Worm (Caenorhabditis elegans) whole organism, L4 larva: ENCODE results near the gene F28B4.4.

Experiments
- D1046.2 ChIP-seq: fragments of 200-800 bp; sonication (Bioruptor generic); IDR thresholded peaks from 2 replicates; pipeline ENCODE4 v1.3.6; 2022; ENCODE audit warnings: missing genetic modification characterization, missing compliant biosample characterization
- F44E2.7 ChIP-seq: fragments of 200-800 bp; sonication (Bioruptor generic); IDR thresholded peaks from 2 replicates; pipeline ENCODE4 v2.1.2; 2022; ENCODE audit warnings: missing genetic modification characterization, missing compliant biosample characterization
- Y48G9A.11 ChIP-seq: fragments of 200-800 bp; sonication (Bioruptor generic); IDR thresholded peaks from 2 replicates; pipeline ENCODE4 v1.3.6; 2022; ENCODE audit warnings: missing genetic modification reagents, missing genetic modification characterization, missing compliant biosample characterization
- Y75B8A.6 ChIP-seq: fragments of 200-800 bp; sonication (Bioruptor generic); IDR thresholded peaks from 2 replicates; pipeline ENCODE4 v1.3.6; 2022; ENCODE audit warnings: missing genetic modification reagents, missing genetic modification characterization, missing compliant biosample characterization
- ZK337.2 ChIP-seq: fragments of 200-800 bp; sonication (Bioruptor generic); IDR thresholded peaks from 2 replicates; pipeline ENCODE4 v1.3.6; 2022; ENCODE audit warnings: missing genetic modification reagents, missing genetic modification characterization, missing compliant biosample characterization
- ZK546.5 ChIP-seq, 2 experiments: sonication (generic microtip); optimal IDR thresholded peaks; 2 replicates each; lab custom pipeline; 2017; ENCODE audit warnings: missing biosample characterization in 2 of 2, missing genetic modification characterization in 2 of 2
- aha-1 ChIP-seq: fragments of 150-350 bp; peaks from one replicate; lab custom pipeline; 2014; ENCODE audit warnings: missing biosample characterization, missing genetic modification characterization
- aly-2 ChIP-seq: sonication (generic microtip); optimal IDR thresholded peaks from 2 replicates; lab custom pipeline; 2018; ENCODE audit warnings: missing biosample characterization, missing genetic modification characterization
- ceh-32 ChIP-seq: sonication (generic microtip); optimal IDR thresholded peaks from 2 replicates; lab custom pipeline; 2016; ENCODE audit warnings: mild to moderate bottlenecking, missing genetic modification characterization, missing compliant biosample characterization; ENCODE audit not compliant: poor library complexity
- ceh-44 ChIP-seq: fragments of 200-800 bp; sonication (Bioruptor generic); IDR thresholded peaks from 2 replicates; pipeline ENCODE4 v1.3.6; 2022; ENCODE audit warnings: missing genetic modification reagents, missing genetic modification characterization, missing compliant biosample characterization
- ceh-62 ChIP-seq: sonication (generic microtip); optimal IDR thresholded peaks from 2 replicates; lab custom pipeline; 2017; ENCODE audit warnings: missing biosample characterization, missing genetic modification characterization
- ctbp-1 ChIP-seq: fragments of 200-800 bp; sonication (Bioruptor generic); IDR thresholded peaks from 2 replicates; pipeline ENCODE4 v1.3.6; 2022; ENCODE audit warnings: missing genetic modification reagents, missing genetic modification characterization, missing compliant biosample characterization
- daf-12 ChIP-seq: fragments of 150-350 bp; optimal IDR thresholded peaks from 2 replicates; lab custom pipeline; 2014; ENCODE audit warnings: missing biosample characterization, missing genetic modification reagents, missing genetic modification characterization
- daf-19 ChIP-seq: fragments of 200-800 bp; sonication (Bioruptor generic); conservative IDR thresholded peaks from 2 replicates; pipeline ENCODE4 v1.3.6; 2022; ENCODE audit warnings: missing genetic modification characterization, missing compliant biosample characterization
- dmd-6 ChIP-seq: fragments of 200-800 bp; sonication (Bioruptor generic); IDR thresholded peaks from 2 replicates; pipeline ENCODE4 v1.3.6; 2022; ENCODE audit warnings: missing genetic modification reagents, missing genetic modification characterization, missing compliant biosample characterization
- dmd-8 ChIP-seq: fragments of 200-800 bp; sonication (Bioruptor generic); IDR thresholded peaks from 2 replicates; pipeline ENCODE4 v1.3.6; 2022; ENCODE audit warnings: missing genetic modification characterization, missing compliant biosample characterization
- lim-7 ChIP-seq: fragments of 200-800 bp; sonication (Bioruptor generic); IDR thresholded peaks from 2 replicates; pipeline ENCODE4 v1.3.6; 2022; ENCODE audit warnings: missing genetic modification characterization, missing compliant biosample characterization
- lin-1 ChIP-seq: fragments of 200-800 bp; sonication (Bioruptor generic); IDR thresholded peaks from 2 replicates; pipeline ENCODE4 v1.3.6; 2022; ENCODE audit warnings: missing genetic modification reagents, missing genetic modification characterization, missing compliant biosample characterization
- lin-13 ChIP-seq: fragments of 150-350 bp; optimal IDR thresholded peaks from 2 replicates; lab custom pipeline; 2014; ENCODE audit warnings: missing biosample characterization, missing genetic modification reagents, missing genetic modification characterization
- lin-29 ChIP-seq: fragments of 200-800 bp; sonication (Bioruptor generic); IDR thresholded peaks from 2 replicates; pipeline ENCODE4 v1.3.6; 2022; ENCODE audit warnings: missing genetic modification reagents, missing genetic modification characterization, missing compliant biosample characterization
- lin-38 ChIP-seq: fragments of 200-800 bp; sonication (Bioruptor generic); IDR thresholded peaks from 2 replicates; pipeline ENCODE4 v1.3.6; 2022; ENCODE audit warnings: missing genetic modification reagents, missing genetic modification characterization, missing compliant biosample characterization
- madf-5 ChIP-seq, 2 experiments: fragments of 200-800 bp; sonication (Bioruptor generic); IDR thresholded peaks; 2 replicates each; pipeline ENCODE4 v1.3.6; 2022; ENCODE audit warnings: missing compliant biosample characterization in 2 of 2, missing genetic modification characterization in 2 of 2
- madf-9 ChIP-seq: fragments of 200-800 bp; sonication (Bioruptor generic); conservative IDR thresholded peaks from 2 replicates; pipeline ENCODE4 v1.3.6; 2022; ENCODE audit warnings: missing genetic modification reagents, missing genetic modification characterization, missing compliant biosample characterization
- mdl-1 ChIP-seq, 2 experiments: fragments of 150-350 bp in 1 of 2; sonication (generic microtip) in 1 of 2; optimal IDR thresholded peaks; 2 replicates each; lab custom pipeline; 2014 to 2017; ENCODE audit warnings: missing biosample characterization in 2 of 2, missing genetic modification characterization in 2 of 2
- mes-2 ChIP-seq: sonication (generic microtip); optimal IDR thresholded peaks from 2 replicates; lab custom pipeline; 2016; ENCODE audit warnings: missing genotype, mild to moderate bottlenecking, missing genetic modification characterization, missing compliant biosample characterization; ENCODE audit not compliant: poor library complexity, severe bottlenecking
- nhr-102 ChIP-seq: sonication (generic microtip); optimal IDR thresholded peaks from 2 replicates; lab custom pipeline; 2016; ENCODE audit warnings: mild to moderate bottlenecking, missing genetic modification characterization, moderate library complexity, missing compliant biosample characterization
- nhr-11 ChIP-seq: fragments of 150-350 bp; optimal IDR thresholded peaks from 2 replicates; lab custom pipeline; 2014; ENCODE audit warnings: missing biosample characterization, missing genetic modification characterization
- nhr-111 ChIP-seq: fragments of 200-800 bp; sonication (Bioruptor generic); optimal IDR thresholded peaks from 2 replicates; lab custom pipeline; 2018; ENCODE audit warnings: mild to moderate bottlenecking, missing genetic modification characterization, missing compliant biosample characterization
- nhr-28 ChIP-seq: fragments of 150-350 bp; optimal IDR thresholded peaks from 2 replicates; lab custom pipeline; 2014; ENCODE audit warnings: missing biosample characterization, missing genetic modification characterization
- nhr-76 ChIP-seq: fragments of 150-350 bp; optimal IDR thresholded peaks from 2 replicates; lab custom pipeline; 2014; ENCODE audit warnings: missing biosample characterization, missing genetic modification characterization
- php-3 ChIP-seq: fragments of 200-800 bp; sonication (Bioruptor generic); IDR thresholded peaks from 2 replicates; pipeline ENCODE4 v1.3.6; 2022; ENCODE audit warnings: missing genetic modification reagents, missing genetic modification characterization, missing compliant biosample characterization
- pqm-1 ChIP-seq: sonication (generic microtip); optimal IDR thresholded peaks from 2 replicates; lab custom pipeline; 2017; ENCODE audit warnings: missing biosample characterization, missing genetic modification characterization
- saeg-2 ChIP-seq: fragments of 200-800 bp; sonication (Bioruptor generic); IDR thresholded peaks from 2 replicates; pipeline ENCODE4 v1.3.6; 2022; ENCODE audit warnings: missing genetic modification reagents, missing genetic modification characterization, missing compliant biosample characterization
- snpc-4 ChIP-seq: fragments of 150-350 bp; optimal IDR thresholded peaks from 2 replicates; lab custom pipeline; 2014; ENCODE audit warnings: missing biosample characterization, missing genetic modification characterization
- spr-3 ChIP-seq: fragments of 200-800 bp; sonication (Bioruptor generic); optimal IDR thresholded peaks from 2 replicates; lab custom pipeline; 2018; ENCODE audit warnings: mild to moderate bottlenecking, missing genetic modification characterization, missing compliant biosample characterization
- tra-1 ChIP-seq: fragments of 200-800 bp; sonication (Bioruptor generic); IDR thresholded peaks from 2 replicates; pipeline ENCODE4 v1.3.6; 2022; ENCODE audit warnings: missing genetic modification reagents, missing genetic modification characterization, missing compliant biosample characterization
- unc-39 ChIP-seq: sonication (generic microtip); optimal IDR thresholded peaks from 2 replicates; lab custom pipeline; 2017; ENCODE audit warnings: missing biosample characterization, missing genetic modification characterization
- zip-11 ChIP-seq: fragments of 200-800 bp; sonication (Bioruptor generic); IDR thresholded peaks from 2 replicates; pipeline ENCODE4 v1.3.6; 2022; ENCODE audit warnings: missing genetic modification characterization, missing compliant biosample characterization

F28B4.4 gene

DNA sequence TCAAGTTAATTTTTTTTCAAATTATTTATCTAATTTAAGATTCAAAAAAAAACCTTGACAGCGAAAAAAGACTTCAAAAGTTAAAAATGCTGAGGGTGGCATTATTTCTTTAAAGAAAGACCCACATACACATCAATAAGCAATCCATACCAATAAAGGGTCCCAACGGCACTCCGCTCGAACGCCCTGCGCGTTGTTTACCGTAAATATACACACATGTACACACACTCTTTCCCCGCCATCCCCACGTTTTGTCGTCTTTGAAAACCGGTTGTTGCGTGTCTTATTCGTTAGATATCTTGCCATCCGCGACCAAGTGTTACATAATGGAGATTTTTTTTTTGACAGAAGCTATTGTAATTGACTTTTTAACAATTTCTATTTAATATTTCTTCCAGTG is 49.9 kb downstream of the F28B4.4 start, which contains the start of gene gcc-1 (continued):
- TF ChIP-seq ZK546.5 (tag; optimal IDR thresholded peaks at IDR 0.05; lab: Kevin White, UChicago) (no peak), zip-11 (GFP tag; lab: Robert Waterston, UW) (no peak), ZK337.2 (GFP tag; lab: Robert Waterston, UW) (no peak), lin-1 (no peak), ctbp-1 (no peak), mdl-1 (tag; optimal IDR thresholded peaks at IDR 0.05; lab: Kevin White, UChicago) (peak in 1 of 2 experiments; percentile 45), aly-2 (tag; lab: Kevin White, UChicago) (no peak), lin-13 (no peak), lin-29 (GFP tag; lab: Robert Waterston, UW) (no peak), nhr-11 (no peak), nhr-102 (peak; percentile 13), dmd-6 (GFP tag; lab: Robert Waterston, UW) (peak; percentile 23; the same call in 1 of the 2 replicates), dmd-8 (GFP tag; lab: Robert Waterston, UW) (no peak), F44E2.7 (no peak), ceh-62 (tag; lab: Kevin White, UChicago) (no peak), spr-3 (GFP tag; lab: Kevin White, UChicago) (no peak), lin-38 (GFP tag; lab: Robert Waterston, UW) (no peak), Y48G9A.11 (GFP tag; lab: Robert Waterston, UW) (no peak), nhr-111 (no peak), aha-1 (tag; lab: Kevin White, UChicago) (peak; percentile 95), snpc-4 (no peak), unc-39 (tag; lab: Kevin White, UChicago) (no peak), pqm-1 (no peak), mes-2 (peak; percentile 69), tra-1 (GFP tag; lab: Robert Waterston, UW) (no peak), daf-12 (no peak), nhr-28 (tag; lab: Kevin White, UChicago) (no peak), Y75B8A.6 (GFP tag; lab: Robert Waterston, UW) (no peak), nhr-76 (no peak), ceh-32 (tag; lab: Kevin White, UChicago) (no peak), D1046.2 (GFP tag; lab: Robert Waterston, UW) (no peak), daf-19 (GFP tag; lab: Robert Waterston, UW) (no peak), saeg-2 (GFP tag; lab: Robert Waterston, UW) (no peak), madf-5 (GFP tag; IDR thresholded peaks at IDR 0.05; lab: Robert Waterston, UW) (no peak), lim-7 (GFP tag; lab: Robert Waterston, UW) (no peak), madf-9 (GFP tag; lab: Robert Waterston, UW) (no peak), ceh-44 (no peak), php-3 (GFP tag; lab: Robert Waterston, UW) (no peak)
